Worm (Caenorhabditis elegans) whole organism, young adult: Measurements from ENCODE around the gene T08G5.2.

Source experiments
- C06A6.2 ChIP-seq: fragments of 200-800 bp; sonication (Bioruptor generic); conservative IDR thresholded peaks from 2 replicates; pipeline ENCODE4 v1.3.6; 2022; ENCODE audit warnings: missing genetic modification characterization, missing compliant biosample characterization
- F10E7.11 ChIP-seq: sonication (generic microtip); optimal IDR thresholded peaks from 2 replicates; lab custom pipeline; 2017; ENCODE audit warnings: mild to moderate bottlenecking, missing genetic modification characterization, moderate library complexity, missing compliant biosample characterization
- F52B5.7 ChIP-seq: sonication (generic microtip); optimal IDR thresholded peaks from 2 replicates; lab custom pipeline; 2016; ENCODE audit warnings: mild to moderate bottlenecking, missing genetic modification characterization, missing compliant biosample characterization
- F55B11.4 ChIP-seq: sonication (generic microtip); optimal IDR thresholded peaks from 2 replicates; lab custom pipeline; 2016; ENCODE audit warnings: missing compliant biosample characterization, missing genetic modification characterization, borderline replicate concordance; ENCODE audit not compliant: insufficient read depth
- F57A8.1 ChIP-seq: fragments of 200-800 bp; sonication (Bioruptor generic); optimal IDR thresholded peaks from 2 replicates; lab custom pipeline; 2018; ENCODE audit warnings: mild to moderate bottlenecking, missing genetic modification characterization, moderate library complexity, missing compliant biosample characterization
- F57C9.4 ChIP-seq: sonication (generic microtip); optimal IDR thresholded peaks from 2 replicates; lab custom pipeline; 2017; ENCODE audit warnings: mild to moderate bottlenecking, missing genetic modification characterization, missing compliant biosample characterization
- K11D2.4 ChIP-seq: fragments of 200-800 bp; sonication (Bioruptor generic); IDR thresholded peaks from 2 replicates; pipeline ENCODE4 v1.3.6; 2022; ENCODE audit warnings: missing genetic modification reagents, missing genetic modification characterization, missing compliant biosample characterization
- K12H6.12 ChIP-seq: fragments of 200-800 bp; sonication (Bioruptor generic); optimal IDR thresholded peaks from 2 replicates; lab custom pipeline; 2018; ENCODE audit warnings: mild to moderate bottlenecking, missing genetic modification characterization, missing compliant biosample characterization
- T07F8.4 ChIP-seq: sonication (generic microtip); optimal IDR thresholded peaks from 2 replicates; lab custom pipeline; 2016; ENCODE audit warnings: mild to moderate bottlenecking, missing genetic modification characterization, moderate library complexity, missing compliant biosample characterization
- atf-7 ChIP-seq: sonication (generic microtip); optimal IDR thresholded peaks from 2 replicates; lab custom pipeline; 2017; ENCODE audit warnings: mild to moderate bottlenecking, missing genetic modification characterization, missing compliant biosample characterization
- athp-1 ChIP-seq: sonication (generic microtip); optimal IDR thresholded peaks from 2 replicates; lab custom pipeline; 2017; ENCODE audit warnings: mild to moderate bottlenecking, missing genetic modification characterization, missing compliant biosample characterization
- bed-2 ChIP-seq: fragments of 200-800 bp; sonication (Bioruptor generic); IDR thresholded peaks from 2 replicates; pipeline ENCODE4 v1.3.6; 2022; ENCODE audit warnings: missing genetic modification reagents, missing genetic modification characterization, missing compliant biosample characterization
- ceh-100 ChIP-seq: fragments of 200-800 bp; sonication (Bioruptor generic); IDR thresholded peaks from 2 replicates; pipeline ENCODE4 v1.3.6; 2022; ENCODE audit warnings: missing genetic modification reagents, missing genetic modification characterization, missing compliant biosample characterization
- ceh-27 ChIP-seq: fragments of 200-800 bp; sonication (Bioruptor generic); optimal IDR thresholded peaks from 2 replicates; lab custom pipeline; 2018; ENCODE audit warnings: mild to moderate bottlenecking, missing genetic modification characterization, moderate library complexity, missing compliant biosample characterization
- chd-7 ChIP-seq: sonication (generic microtip); optimal IDR thresholded peaks from 2 replicates; lab custom pipeline; 2016; ENCODE audit warnings: mild to moderate bottlenecking, missing genetic modification characterization, moderate library complexity, missing compliant biosample characterization
- dox-1 ChIP-seq: fragments of 200-800 bp; sonication (Bioruptor generic); IDR thresholded peaks from 2 replicates; pipeline ENCODE4 v1.3.6; 2022; ENCODE audit warnings: missing genetic modification reagents, missing genetic modification characterization, missing compliant biosample characterization
- dpl-1 ChIP-seq: fragments of 150-350 bp; optimal IDR thresholded peaks from 2 replicates; lab custom pipeline; 2014; ENCODE audit warnings: missing biosample characterization, missing genetic modification reagents, missing genetic modification characterization
- efl-1 ChIP-seq: fragments of 150-350 bp; optimal IDR thresholded peaks from 2 replicates; lab custom pipeline; 2014; ENCODE audit warnings: missing biosample characterization, missing genetic modification reagents, missing genetic modification characterization
- egl-44 ChIP-seq: fragments of 200-800 bp; sonication (Bioruptor generic); IDR thresholded peaks from 2 replicates; pipeline ENCODE4 v1.3.6; 2022; ENCODE audit warnings: missing genetic modification reagents, missing genetic modification characterization, missing compliant biosample characterization
- gei-17 ChIP-seq: fragments of 200-800 bp; sonication (Bioruptor generic); optimal IDR thresholded peaks from 2 replicates; lab custom pipeline; 2018; ENCODE audit warnings: mild to moderate bottlenecking, missing genetic modification characterization, missing compliant biosample characterization
- him-1 ChIP-seq: sonication (generic microtip); optimal IDR thresholded peaks from 2 replicates; lab custom pipeline; 2016; ENCODE audit warnings: missing genotype, missing genetic modification reagents, missing genetic modification characterization, missing compliant biosample characterization
- hmg-1.2 ChIP-seq: fragments of 200-800 bp; sonication (Bioruptor generic); IDR thresholded peaks from 2 replicates; pipeline ENCODE4 v1.3.6; 2022; ENCODE audit warnings: missing genetic modification reagents, missing genetic modification characterization, missing compliant biosample characterization
- hrde-1 ChIP-seq: sonication (generic microtip); optimal IDR thresholded peaks from 2 replicates; lab custom pipeline; 2016; ENCODE audit warnings: missing genetic modification characterization, mild to moderate bottlenecking, missing compliant biosample characterization, moderate library complexity, missing genotype, missing genetic modification reagents, borderline replicate concordance
- lin-35 ChIP-seq, 3 experiments: fragments of 150-350 bp in 2 of 3; sonication (generic microtip) in 1 of 3; optimal IDR thresholded peaks; 2 replicates each; lab custom pipeline; 2014 to 2018; ENCODE audit warnings: missing biosample characterization in 3 of 3, missing genetic modification characterization in 3 of 3, missing genetic modification reagents in 3 of 3
- lsy-27 ChIP-seq: sonication (generic microtip); optimal IDR thresholded peaks from 2 replicates; lab custom pipeline; 2017; ENCODE audit warnings: missing genetic modification characterization, mild to moderate bottlenecking, missing compliant biosample characterization, antibody characterized with exemption, missing genotype, borderline replicate concordance; ENCODE audit not compliant: insufficient read depth
- madf-8 ChIP-seq: fragments of 200-800 bp; sonication (Bioruptor generic); conservative IDR thresholded peaks from 2 replicates; pipeline ENCODE4 v1.3.6; 2022; ENCODE audit warnings: missing genetic modification reagents, missing genetic modification characterization, missing compliant biosample characterization
- mcd-1 ChIP-seq: fragments of 200-800 bp; sonication (Bioruptor generic); IDR thresholded peaks from 2 replicates; pipeline ENCODE4 v1.3.6; 2022; ENCODE audit warnings: missing genetic modification reagents, missing genetic modification characterization, missing compliant biosample characterization
- mel-28 ChIP-seq: sonication (generic microtip); optimal IDR thresholded peaks from 2 replicates; lab custom pipeline; 2016; ENCODE audit warnings: borderline replicate concordance, mild to moderate bottlenecking, missing genetic modification characterization, missing compliant biosample characterization
- nfya-1 ChIP-seq: sonication (generic microtip); optimal IDR thresholded peaks from 2 replicates; lab custom pipeline; 2017; ENCODE audit warnings: antibody characterized with exemption, missing compliant biosample characterization, missing genetic modification characterization, borderline replicate concordance; ENCODE audit not compliant: insufficient read depth
- nfyb-1 ChIP-seq: fragments of 200-800 bp; sonication (Bioruptor generic); IDR thresholded peaks from 2 replicates; pipeline ENCODE4 v1.3.6; 2022; ENCODE audit warnings: missing genetic modification reagents, missing genetic modification characterization, missing compliant biosample characterization
- nhr-90 ChIP-seq: sonication (generic microtip); optimal IDR thresholded peaks from 2 replicates; lab custom pipeline; 2016; ENCODE audit warnings: missing genotype, mild to moderate bottlenecking, missing genetic modification characterization, missing compliant biosample characterization
- pbrm-1 ChIP-seq: fragments of 200-800 bp; sonication (Bioruptor generic); IDR thresholded peaks from 2 replicates; pipeline ENCODE4 v1.3.6; 2022; ENCODE audit warnings: missing genetic modification reagents, missing genetic modification characterization, missing compliant biosample characterization
- rcor-1 ChIP-seq: fragments of 200-800 bp; sonication (Bioruptor generic); IDR thresholded peaks from 2 replicates; pipeline ENCODE4 v1.3.6; 2022; ENCODE audit warnings: missing genetic modification reagents, missing genetic modification characterization, missing compliant biosample characterization
- rpc-1 ChIP-seq, 2 experiments: fragments of 150-350 bp in 1 of 2; sonication (generic microtip) in 1 of 2; optimal IDR thresholded peaks; 2 replicates each; lab custom pipeline; 2014 to 2018; ENCODE audit warnings: missing biosample characterization in 1 of 2, missing genetic modification characterization in 1 of 2, missing genetic modification reagents in 1 of 2, missing genotype in 1 of 2
- snpc-3.4 ChIP-seq: sonication (generic microtip); optimal IDR thresholded peaks from 2 replicates; lab custom pipeline; 2017; ENCODE audit warnings: missing genetic modification characterization, mild to moderate bottlenecking, missing compliant biosample characterization, antibody characterized with exemption, moderate library complexity, missing genotype, missing genetic modification reagents
- snpc-4 ChIP-seq, 5 experiments: fragments of 150-350 bp in 1 of 5; sonication (generic microtip) in 4 of 5; optimal IDR thresholded peaks; 2 replicates each; lab custom pipeline; 2014 to 2018; ENCODE audit warnings: missing genetic modification characterization in 5 of 5, missing biosample characterization in 3 of 5, antibody characterized with exemption in 2 of 5, mild to moderate bottlenecking in 2 of 5, missing compliant biosample characterization in 2 of 5, missing genotype in 2 of 5, moderate library complexity in 2 of 5, missing genetic modification reagents in 1 of 5
- ztf-25 ChIP-seq: fragments of 200-800 bp; sonication (Bioruptor generic); IDR thresholded peaks from 2 replicates; pipeline ENCODE4 v1.3.6; 2022; ENCODE audit warnings: missing genetic modification reagents, missing genetic modification characterization, missing compliant biosample characterization
- ztf-3 ChIP-seq: fragments of 200-800 bp; sonication (Bioruptor generic); optimal IDR thresholded peaks from 2 replicates; lab custom pipeline; 2018; ENCODE audit warnings: mild to moderate bottlenecking, missing genetic modification characterization, missing compliant biosample characterization

The T08G5.2 gene

ce11 chrV:14002402-14002801 is 23.7 kb downstream of the T08G5.2 start (continued):
- TF ChIP-seq F52B5.7 (tag; lab: Kevin White, UChicago) (no peak), mcd-1 (GFP tag; lab: Robert Waterston, UW) (peak; percentile 28; the same call in 1 of the 2 replicates), T07F8.4 (tag; lab: Kevin White, UChicago) (no peak), dpl-1 (GFP tag; lab: Kevin White, UChicago) (no peak), C06A6.2 (GFP tag; lab: Robert Waterston, UW) (no peak), hrde-1 (tag; lab: Kevin White, UChicago) (no peak), dox-1 (no peak), snpc-4 (GFP tag; optimal IDR thresholded peaks at IDR 0.05; lab: Kevin White, UChicago) (no peak), snpc-4 (tag; optimal IDR thresholded peaks at IDR 0.05; lab: Kevin White, UChicago) (no peak), F55B11.4 (no peak), F57C9.4 (tag; lab: Kevin White, UChicago) (no peak), hmg-1.2 (GFP tag; lab: Robert Waterston, UW) (peak; percentile 79; the same call in 1 of the 2 replicates), nfyb-1 (GFP tag; lab: Robert Waterston, UW) (no peak), atf-7 (no peak), ceh-100 (GFP tag; lab: Robert Waterston, UW) (no peak), madf-8 (GFP tag; lab: Robert Waterston, UW) (no peak), K12H6.12 (tag; lab: Kevin White, UChicago) (no peak), gei-17 (GFP tag; lab: Kevin White, UChicago) (no peak), ztf-25 (GFP tag; lab: Robert Waterston, UW) (0 out of 2 replicates have a peak, but pooled peaks have one; percentile 53), ztf-3 (GFP tag; lab: Kevin White, UChicago) (no peak), F57A8.1 (no peak), him-1 (no peak)

ce11 chrV:14001929-14002328 is 24.2 kb downstream of the T08G5.2 start:
- TF ChIP-seq pbrm-1 (GFP tag; lab: Robert Waterston, UW) (no peak), nhr-90 (no peak)

- TF ChIP-seq F10E7.11 (tag; lab: Kevin White, UChicago) (no peak), rpc-1 (optimal IDR thresholded peaks at IDR 0.05; lab: Kevin White, UChicago) (no peak), rpc-1 (tag; optimal IDR thresholded peaks at IDR 0.05; lab: Kevin White, UChicago) (no peak), snpc-3.4 (tag; lab: Kevin White, UChicago) (no peak), ceh-27 (no peak), K11D2.4 (GFP tag; lab: Robert Waterston, UW) (no peak), chd-7 (tag; lab: Kevin White, UChicago) (no peak), rcor-1 (GFP tag; lab: Robert Waterston, UW) (no peak)
- TF ChIP-seq, all 124 proteins: peak for 0
Observed at ce11 chrV:13993478-13993877, 32.6 kb downstream of the T08G5.2 start.

- TF ChIP-seq lin-35 (GFP tag; optimal IDR thresholded peaks at IDR 0.05; lab: Kevin White, UChicago) (no peak), egl-44 (GFP tag; lab: Robert Waterston, UW) (no peak), lsy-27 (tag; lab: Kevin White, UChicago) (no peak), nfya-1 (tag; lab: Kevin White, UChicago) (no peak), athp-1 (tag; lab: Kevin White, UChicago) (no peak), mel-28 (tag; lab: Kevin White, UChicago) (no peak), bed-2 (no peak), efl-1 (no peak)
Observed at ce11 chrV:13992485-13992884, 33.6 kb downstream of the T08G5.2 start, which contains the start of gene droe-4. TSS of gene droe-4 (plus strand) at chrV:13992656.
